Fruit fly (Drosophila melanogaster): ENCODE data around the gene CG32112.

dm6 chr3L:12700509-12700995, 41.0 kb upstream of the CG32112 start:
- TF ChIP-seq salm (tag; optimal IDR thresholded peaks at IDR 0.05) = no peak
- no peak for TF ChIP-seq CG14965 (GFP tag; optimal IDR thresholded peaks at IDR 0.05; ENCODE audit: borderline replicate concordance)
- no peak for TF ChIP-seq CG13296 (GFP tag; optimal IDR thresholded peaks at IDR 0.05)
